Comparison of ENCODE assay signal across 5 worm cellular contexts in genomic region chrX:15236036-15236435, ce11.
A peak's percentile ranks its signal among the peaks of the same experiment; 100 is the strongest.
TF ChIP-seq lines count a peak whose summit lies in the region.

No protein-coding gene starts in this region.

TF ChIP-seq in whole organism, L1 larva, 84 proteins besides CTCF, POLR2A, EP300 and RAD21 (continues in another document):
- no peak for TF ChIP-seq isw-1 (GFP tag; IDR thresholded peaks at IDR 0.05; lab: Robert Waterston, UW)
- no peak for TF ChIP-seq nhr-84 (tag; optimal IDR thresholded peaks at IDR 0.05; lab: Kevin White, UChicago)
- TF ChIP-seq nhr-11 (tag; optimal IDR thresholded peaks at IDR 0.05; lab: Kevin White, UChicago): no peak
- TF ChIP-seq mef-2 (tag; optimal IDR thresholded peaks at IDR 0.05; lab: Kevin White, UChicago): no peak
- peak; percentile 15 for TF ChIP-seq nhr-90 (tag; optimal IDR thresholded peaks at IDR 0.05; lab: Kevin White, UChicago; ENCODE audit: poor library complexity)
- no peak for TF ChIP-seq alr-1 (tag; optimal IDR thresholded peaks at IDR 0.05; lab: Kevin White, UChicago; ENCODE audit: borderline replicate concordance)
- no peak for TF ChIP-seq mab-9 (GFP tag; IDR thresholded peaks at IDR 0.05; lab: Robert Waterston, UW)
- TF ChIP-seq C16A3.4 (tag; optimal IDR thresholded peaks at IDR 0.05; lab: Kevin White, UChicago): no peak
- TF ChIP-seq aha-1 (tag; optimal IDR thresholded peaks at IDR 0.05; lab: Kevin White, UChicago): no peak
- TF ChIP-seq mep-1 (tag; optimal IDR thresholded peaks at IDR 0.05; lab: Kevin White, UChicago): no peak
- TF ChIP-seq tlp-1 (tag; optimal IDR thresholded peaks at IDR 0.05; lab: Kevin White, UChicago): no peak
- TF ChIP-seq nhr-237 (tag; optimal IDR thresholded peaks at IDR 0.05; lab: Kevin White, UChicago): no peak
- TF ChIP-seq nhr-85 (tag; lab: Kevin White, UChicago): no peak
- no peak for TF ChIP-seq unc-30 (tag; optimal IDR thresholded peaks at IDR 0.05; lab: Kevin White, UChicago)
- no peak for TF ChIP-seq fos-1 (tag; optimal IDR thresholded peaks at IDR 0.05; lab: Kevin White, UChicago)
- TF ChIP-seq xbp-1 (tag; optimal IDR thresholded peaks at IDR 0.05; lab: Kevin White, UChicago): no peak
- TF ChIP-seq lin-39 (tag; optimal IDR thresholded peaks at IDR 0.05; lab: Kevin White, UChicago): no peak
- TF ChIP-seq pqm-1 (tag; optimal IDR thresholded peaks at IDR 0.05; lab: Kevin White, UChicago): no peak
- TF ChIP-seq hlh-17 (GFP tag; optimal IDR thresholded peaks at IDR 0.05; lab: Kevin White, UChicago; ENCODE audit: borderline replicate concordance): no peak

TF ChIP-seq in whole organism, L3 larva, 47 proteins besides CTCF, POLR2A, EP300 and RAD21:
- TF ChIP-seq elt-1 (tag; optimal IDR thresholded peaks at IDR 0.05; lab: Kevin White, UChicago): no peak
- no peak for TF ChIP-seq skn-1 (tag; optimal IDR thresholded peaks at IDR 0.05; lab: Kevin White, UChicago)
- TF ChIP-seq elt-3 (tag; optimal IDR thresholded peaks at IDR 0.05; lab: Kevin White, UChicago): no peak
- no peak for TF ChIP-seq mml-1 (tag; optimal IDR thresholded peaks at IDR 0.05; lab: Kevin White, UChicago)
- TF ChIP-seq nhr-12 (tag; optimal IDR thresholded peaks at IDR 0.05; lab: Kevin White, UChicago): no peak
- no peak for TF ChIP-seq eor-1 (tag; optimal IDR thresholded peaks at IDR 0.05; lab: Kevin White, UChicago)
- peak; percentile 9 for TF ChIP-seq lsy-12 (tag; optimal IDR thresholded peaks at IDR 0.05; lab: Kevin White, UChicago)
- TF ChIP-seq fos-1 (tag; optimal IDR thresholded peaks at IDR 0.05; lab: Kevin White, UChicago): no peak
- TF ChIP-seq pha-4 (tag; optimal IDR thresholded peaks at IDR 0.05; lab: Kevin White, UChicago): no peak
- TF ChIP-seq ztf-11 (tag; optimal IDR thresholded peaks at IDR 0.05; lab: Kevin White, UChicago): no peak
- no peak for TF ChIP-seq daf-12 (tag; optimal IDR thresholded peaks at IDR 0.05; lab: Kevin White, UChicago)
- TF ChIP-seq elt-2 (tag; optimal IDR thresholded peaks at IDR 0.05; lab: Kevin White, UChicago): peak; percentile 10
- no peak for TF ChIP-seq nhr-23 (tag; optimal IDR thresholded peaks at IDR 0.05; lab: Kevin White, UChicago)
- TF ChIP-seq hmg-11 (tag; optimal IDR thresholded peaks at IDR 0.05; lab: Kevin White, UChicago): no peak

TF ChIP-seq in whole organism, early embryonic, 17 proteins besides CTCF, POLR2A, EP300 and RAD21:
- TF ChIP-seq B0310.2 (tag; optimal IDR thresholded peaks at IDR 0.05; lab: Kevin White, UChicago) (no peak), hmg-4 (GFP tag; optimal IDR thresholded peaks at IDR 0.05; lab: Kevin White, UChicago) (peak; percentile 1), aly-1 (tag; optimal IDR thresholded peaks at IDR 0.05; lab: Kevin White, UChicago) (peak; percentile 23)

TF ChIP-seq in whole organism, midembryonic, 9 proteins besides CTCF, POLR2A, EP300 and RAD21:
- TF ChIP-seq med-1 (GFP tag; optimal IDR thresholded peaks at IDR 0.05; lab: Kevin White, UChicago; ENCODE audit: insufficient read depth) (no peak), flt-1 (GFP tag; IDR thresholded peaks at IDR 0.05; lab: Robert Waterston, UW) (peak; percentile 60; the same call in 1 of the 2 replicates), klf-2 (GFP tag; conservative IDR thresholded peaks at IDR 0.05; lab: Robert Waterston, UW) (0 out of 2 replicates have a peak, but pooled peaks have one; percentile 16)
TF ChIP-seq in whole organism, midembryonic: peak in this region for 2.

TF ChIP-seq in whole organism, young adult, 124 proteins besides CTCF, POLR2A, EP300 and RAD21:
- no peak for TF ChIP-seq mel-28 (tag; optimal IDR thresholded peaks at IDR 0.05; lab: Kevin White, UChicago; ENCODE audit: borderline replicate concordance)
- peak; percentile 19 for TF ChIP-seq nhr-80 (tag; optimal IDR thresholded peaks at IDR 0.05; lab: Kevin White, UChicago)
- no peak for TF ChIP-seq sdz-38 (tag; optimal IDR thresholded peaks at IDR 0.05; lab: Kevin White, UChicago)
- TF ChIP-seq lin-40 (tag; optimal IDR thresholded peaks at IDR 0.05; lab: Kevin White, UChicago): peak; percentile 33
- peak; percentile 27 for TF ChIP-seq ztf-18 (tag; optimal IDR thresholded peaks at IDR 0.05; lab: Kevin White, UChicago)
- TF ChIP-seq B0261.1 (tag; optimal IDR thresholded peaks at IDR 0.05; lab: Kevin White, UChicago): peak; percentile 75
- TF ChIP-seq snpc-3.4 (tag; optimal IDR thresholded peaks at IDR 0.05; lab: Kevin White, UChicago): peak; percentile 9
- peak; percentile 71; the same call in 1 of the 2 replicates for TF ChIP-seq pbrm-1 (GFP tag; IDR thresholded peaks at IDR 0.05; lab: Robert Waterston, UW)
- TF ChIP-seq rec-8 (tag; optimal IDR thresholded peaks at IDR 0.05; lab: Kevin White, UChicago): peak in 1 of 2 experiments; percentile 23
- TF ChIP-seq ztf-3 (GFP tag; optimal IDR thresholded peaks at IDR 0.05; lab: Kevin White, UChicago): no peak
- TF ChIP-seq hmg-1.2 (GFP tag; IDR thresholded peaks at IDR 0.05; lab: Robert Waterston, UW): peak; percentile 48; the same call in 1 of the 2 replicates
- TF ChIP-seq B0019.2 (GFP tag; conservative IDR thresholded peaks at IDR 0.05; lab: Robert Waterston, UW): no peak
- TF ChIP-seq snpc-4 (GFP tag; optimal IDR thresholded peaks at IDR 0.05; lab: Kevin White, UChicago): no peak
- TF ChIP-seq snpc-4 (tag; optimal IDR thresholded peaks at IDR 0.05; lab: Kevin White, UChicago): peak in 2 of 4 experiments; percentile 22 to 65
- peak; percentile 57 for TF ChIP-seq rpc-1 (optimal IDR thresholded peaks at IDR 0.05; lab: Kevin White, UChicago)
- TF ChIP-seq rpc-1 (tag; optimal IDR thresholded peaks at IDR 0.05; lab: Kevin White, UChicago): peak; percentile 75
- TF ChIP-seq efl-1 (GFP tag; optimal IDR thresholded peaks at IDR 0.05; lab: Kevin White, UChicago): no peak
- peak; percentile 67 for TF ChIP-seq him-1 (tag; optimal IDR thresholded peaks at IDR 0.05; lab: Kevin White, UChicago)
- no peak for TF ChIP-seq Y79H2A.3 (GFP tag; conservative IDR thresholded peaks at IDR 0.05; lab: Robert Waterston, UW)
- 0 out of 2 replicates have a peak, but pooled peaks have one; percentile 8 for TF ChIP-seq cebp-2 (GFP tag; IDR thresholded peaks at IDR 0.05; lab: Robert Waterston, UW)
- TF ChIP-seq lin-26 (GFP tag; IDR thresholded peaks at IDR 0.05; lab: Robert Waterston, UW): peak; percentile 48; the same call in 1 of the 2 replicates
- TF ChIP-seq die-1 (tag; optimal IDR thresholded peaks at IDR 0.05; lab: Kevin White, UChicago): peak; percentile 19
- no peak for TF ChIP-seq nfya-1 (tag; optimal IDR thresholded peaks at IDR 0.05; lab: Kevin White, UChicago; ENCODE audit: borderline replicate concordance, insufficient read depth)
- peak; percentile 28; the same call in 1 of the 2 replicates for TF ChIP-seq ceh-100 (GFP tag; IDR thresholded peaks at IDR 0.05; lab: Robert Waterston, UW)
- no peak for TF ChIP-seq egrh-3 (GFP tag; IDR thresholded peaks at IDR 0.05; lab: Robert Waterston, UW)
- peak; percentile 76; the same call in 1 of the 2 replicates for TF ChIP-seq ekl-4 (GFP tag; IDR thresholded peaks at IDR 0.05; lab: Robert Waterston, UW)
- TF ChIP-seq zim-3 (tag; optimal IDR thresholded peaks at IDR 0.05; lab: Kevin White, UChicago): peak; percentile 6
- TF ChIP-seq ZK185.1 (tag; optimal IDR thresholded peaks at IDR 0.05; lab: Kevin White, UChicago; ENCODE audit: poor library complexity, severe bottlenecking): no peak
- peak; percentile 71; the same call in 1 of the 2 replicates for TF ChIP-seq nfyb-1 (GFP tag; IDR thresholded peaks at IDR 0.05; lab: Robert Waterston, UW)
- peak; percentile 55; the same call in 1 of the 2 replicates for TF ChIP-seq D2030.7 (GFP tag; IDR thresholded peaks at IDR 0.05; lab: Robert Waterston, UW)
- no peak for TF ChIP-seq chd-7 (tag; optimal IDR thresholded peaks at IDR 0.05; lab: Kevin White, UChicago)
- peak; percentile 87 for TF ChIP-seq tbp1 (GFP tag; optimal IDR thresholded peaks at IDR 0.05; lab: Kevin White, UChicago)
- TF ChIP-seq dox-1 (GFP tag; IDR thresholded peaks at IDR 0.05; lab: Robert Waterston, UW): peak; percentile 58

Comparison
In these comparisons a context has a peak if more than half of its experiments do, and no peak if none do; other contexts are left out.
1. Of the 8 proteins assayed by ChIP-seq in both whole organism, young adult and whole organism, L1 larva: peak only in whole organism, young adult: none; only in whole organism, L1 larva: nhr-90; in both: none; in neither: 4; mixed calls (peak in some experiments, not most) for 3.